Worm (Caenorhabditis elegans): ENCODE data around the gene F10G7.9.
A peak's percentile ranks its signal among the peaks of the same experiment; 100 is the strongest.

Gene F10G7.9

ce11 chrII:4741527-4742187 lies 35.4 kb upstream of the F10G7.9 start, which contains the start of gene acs-11:
Gene acs-11, plus strand, starts transcription at chrII:4742137.
- TF ChIP-seq skn-1 (tag; optimal IDR thresholded peaks at IDR 0.05) (no peak), mef-2 (tag; optimal IDR thresholded peaks at IDR 0.05) (no peak), nhr-90 (tag; optimal IDR thresholded peaks at IDR 0.05; ENCODE audit: poor library complexity) (peak; percentile 14), unc-130 (tag; optimal IDR thresholded peaks at IDR 0.05) (peak; percentile 27), hlh-4 (tag; optimal IDR thresholded peaks at IDR 0.05) (no peak), blmp-1 (tag; optimal IDR thresholded peaks at IDR 0.05) (peak; percentile 65), fos-1 (tag; optimal IDR thresholded peaks at IDR 0.05) (no peak), zag-1 (tag; optimal IDR thresholded peaks at IDR 0.05) (no peak), ceh-63 (GFP tag; optimal IDR thresholded peaks at IDR 0.05) (no peak), lin-13 (GFP tag; optimal IDR thresholded peaks at IDR 0.05) (no peak), alr-1 (tag; optimal IDR thresholded peaks at IDR 0.05; ENCODE audit: borderline replicate concordance) (no peak), nhr-19 (GFP tag; conservative IDR thresholded peaks at IDR 0.05) (no peak), nhr-85 (tag) (peak; percentile 61), snu-23 (GFP tag; optimal IDR thresholded peaks at IDR 0.05) (peak; percentile 13), pag-3 (tag; optimal IDR thresholded peaks at IDR 0.05; ENCODE audit: borderline replicate concordance, insufficient read depth) (no peak), unc-30 (tag; optimal IDR thresholded peaks at IDR 0.05) (no peak), unc-86 (tag; optimal IDR thresholded peaks at IDR 0.05) (no peak), jun-1 (tag; optimal IDR thresholded peaks at IDR 0.05) (no peak), nhr-20 (tag; optimal IDR thresholded peaks at IDR 0.05) (peak; percentile 11), isw-1 (GFP tag; IDR thresholded peaks at IDR 0.05) (no peak), C16A3.4 (tag; optimal IDR thresholded peaks at IDR 0.05) (no peak), dsc-1 (tag; optimal IDR thresholded peaks at IDR 0.05) (no peak), nhr-47 (tag; optimal IDR thresholded peaks at IDR 0.05) (no peak), Y116A8C.19 (tag; optimal IDR thresholded peaks at IDR 0.05; ENCODE audit: borderline replicate concordance) (no peak), dpl-1 (GFP tag; optimal IDR thresholded peaks at IDR 0.05) (no peak), sox-4 (tag; optimal IDR thresholded peaks at IDR 0.05) (no peak), mab-9 (GFP tag; IDR thresholded peaks at IDR 0.05) (no peak), nhr-84 (tag; optimal IDR thresholded peaks at IDR 0.05) (no peak), fkh-4 (tag; optimal IDR thresholded peaks at IDR 0.05; ENCODE audit: borderline replicate concordance) (no peak), ets-5 (GFP tag; IDR thresholded peaks at IDR 0.05) (no peak), sup-37 (GFP tag; optimal IDR thresholded peaks at IDR 0.05) (no peak), pqm-1 (tag; optimal IDR thresholded peaks at IDR 0.05) (no peak), egl-27 (tag; optimal IDR thresholded peaks at IDR 0.05) (no peak), C34B4.2 (tag; optimal IDR thresholded peaks at IDR 0.05) (no peak), ces-1 (GFP tag; optimal IDR thresholded peaks at IDR 0.05) (no peak), aha-1 (tag; optimal IDR thresholded peaks at IDR 0.05) (no peak), efl-3 (GFP tag; optimal IDR thresholded peaks at IDR 0.05) (no peak), lin-14 (GFP tag; optimal IDR thresholded peaks at IDR 0.05) (peak; percentile 23), elt-2 (tag; optimal IDR thresholded peaks at IDR 0.05) (peak; percentile 22), F16B12.6 (tag; optimal IDR thresholded peaks at IDR 0.05) (no peak), nhr-12 (tag; optimal IDR thresholded peaks at IDR 0.05) (no peak), sptf-1 (tag; optimal IDR thresholded peaks at IDR 0.05) (no peak), unc-62 (GFP tag; optimal IDR thresholded peaks at IDR 0.05) (no peak), rnt-1 (tag; optimal IDR thresholded peaks at IDR 0.05) (no peak), tlp-1 (tag; optimal IDR thresholded peaks at IDR 0.05) (no peak), lin-35 (GFP tag; optimal IDR thresholded peaks at IDR 0.05) (peak in 1 of 2 experiments; percentile 58), ceh-90 (tag; optimal IDR thresholded peaks at IDR 0.05) (no peak), swsn-7 (tag; optimal IDR thresholded peaks at IDR 0.05) (no peak), fkh-8 (tag; optimal IDR thresholded peaks at IDR 0.05) (no peak), elt-3 (tag; optimal IDR thresholded peaks at IDR 0.05) (no peak), lsy-2 (tag; optimal IDR thresholded peaks at IDR 0.05) (no peak), nhr-237 (tag; optimal IDR thresholded peaks at IDR 0.05) (no peak), C04F5.9 (tag; optimal IDR thresholded peaks at IDR 0.05) (no peak)
